Worm (Caenorhabditis elegans): ENCODE results near the gene C25F9.11.

DNA sequence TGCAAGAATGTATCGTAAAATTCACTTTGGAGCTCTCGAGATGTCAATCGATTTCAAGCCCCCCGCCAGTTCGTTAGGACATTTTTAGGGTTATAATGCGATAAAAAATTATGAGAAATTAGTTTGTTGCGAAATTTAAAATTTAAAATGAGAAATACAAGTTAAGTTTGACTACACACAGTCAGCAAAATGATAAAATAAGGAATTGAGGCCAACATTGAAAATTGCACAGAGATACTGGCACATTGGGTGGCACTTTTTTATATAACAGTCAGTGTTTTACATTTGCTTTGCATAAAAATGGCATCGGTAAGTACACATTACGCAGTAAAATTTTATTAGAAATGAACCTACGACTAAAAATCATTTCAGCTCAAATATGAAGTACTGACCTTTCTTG lies 35.2 kb upstream of the C25F9.11 start, which contains the start of gene Y43F8B.12:
- TF ChIP-seq lin-39 (tag; optimal IDR thresholded peaks at IDR 0.05), result no peak
- no peak for TF ChIP-seq ceh-82 (tag; optimal IDR thresholded peaks at IDR 0.05)
- no peak for TF ChIP-seq fos-1 (tag; optimal IDR thresholded peaks at IDR 0.05)
